Worm (Caenorhabditis elegans) whole organism, L4 larva: ENCODE data around the gene col-175.
"Not testable (repeated sequence)": the region's sequence is repeated elsewhere in the genome, so short reads cannot be mapped to it uniquely, and the experiment has no call there.

Experiments used
- F49E8.2 ChIP-seq: sonication (generic microtip); optimal IDR thresholded peaks from 2 replicates; lab custom pipeline; 2016; ENCODE audit warnings: missing compliant biosample characterization, mild to moderate bottlenecking, missing genetic modification characterization, borderline replicate concordance
- T20F7.1 ChIP-seq: fragments of 200-800 bp; sonication (Bioruptor generic); optimal IDR thresholded peaks from 2 replicates; lab custom pipeline; 2018; ENCODE audit warnings: mild to moderate bottlenecking, missing genetic modification characterization, missing compliant biosample characterization
- Y48G9A.11 ChIP-seq: fragments of 200-800 bp; sonication (Bioruptor generic); IDR thresholded peaks from 2 replicates; pipeline ENCODE4 v1.3.6; 2022; ENCODE audit warnings: missing genetic modification reagents, missing genetic modification characterization, missing compliant biosample characterization
- Y5F2A.4 ChIP-seq: fragments of 200-800 bp; sonication (Bioruptor generic); optimal IDR thresholded peaks from 2 replicates; lab custom pipeline; 2018; ENCODE audit warnings: mild to moderate bottlenecking, missing genetic modification characterization, missing compliant biosample characterization
- aha-1 ChIP-seq: fragments of 150-350 bp; peaks from one replicate; lab custom pipeline; 2014; ENCODE audit warnings: missing biosample characterization, missing genetic modification characterization
- aly-2 ChIP-seq: sonication (generic microtip); optimal IDR thresholded peaks from 2 replicates; lab custom pipeline; 2018; ENCODE audit warnings: missing biosample characterization, missing genetic modification characterization
- ama-1 ChIP-seq: fragments of 150-350 bp; optimal IDR thresholded peaks from 2 replicates; lab custom pipeline; 2014; ENCODE audit warnings: inconsistent platforms, mixed read lengths
- arid-1 ChIP-seq: fragments of 200-800 bp; sonication (Bioruptor generic); conservative IDR thresholded peaks from 2 replicates; pipeline ENCODE4 v1.3.6; 2022; ENCODE audit warnings: missing genetic modification reagents, missing genetic modification characterization, missing compliant biosample characterization
- attf-4 ChIP-seq: sonication (generic microtip); optimal IDR thresholded peaks from 3 replicates; lab custom pipeline; 2017; ENCODE audit warnings: missing biosample characterization, missing genetic modification characterization
- ceh-28 ChIP-seq: fragments of 150-350 bp; optimal IDR thresholded peaks from 2 replicates; lab custom pipeline; 2014; ENCODE audit warnings: missing biosample characterization, missing genetic modification reagents, missing genetic modification characterization
- ceh-32 ChIP-seq: sonication (generic microtip); optimal IDR thresholded peaks from 2 replicates; lab custom pipeline; 2016; ENCODE audit warnings: mild to moderate bottlenecking, missing genetic modification characterization, missing compliant biosample characterization; ENCODE audit not compliant: poor library complexity
- ceh-44 ChIP-seq: fragments of 200-800 bp; sonication (Bioruptor generic); IDR thresholded peaks from 2 replicates; pipeline ENCODE4 v1.3.6; 2022; ENCODE audit warnings: missing genetic modification reagents, missing genetic modification characterization, missing compliant biosample characterization
- daf-12 ChIP-seq: fragments of 150-350 bp; optimal IDR thresholded peaks from 2 replicates; lab custom pipeline; 2014; ENCODE audit warnings: missing biosample characterization, missing genetic modification reagents, missing genetic modification characterization
- dmd-9 ChIP-seq: fragments of 200-800 bp; sonication (Bioruptor generic); IDR thresholded peaks from 2 replicates; pipeline ENCODE4 v1.3.6; 2022; ENCODE audit warnings: missing genetic modification reagents, missing genetic modification characterization, missing compliant biosample characterization
- duxl-1 ChIP-seq: sonication (generic microtip); optimal IDR thresholded peaks from 2 replicates; lab custom pipeline; 2016; ENCODE audit warnings: mild to moderate bottlenecking, missing genetic modification characterization, moderate library complexity, missing compliant biosample characterization; ENCODE audit not compliant: poor library complexity
- dve-1 ChIP-seq: sonication (generic microtip); optimal IDR thresholded peaks from 2 replicates; lab custom pipeline; 2017; ENCODE audit warnings: antibody characterized with exemption, mild to moderate bottlenecking, missing genetic modification characterization, missing compliant biosample characterization; ENCODE audit not compliant: insufficient read depth
- egl-43 ChIP-seq: fragments of 200-800 bp; sonication (Bioruptor generic); IDR thresholded peaks from 2 replicates; pipeline ENCODE4 v1.3.6; 2022; ENCODE audit warnings: missing genetic modification reagents, missing genetic modification characterization, missing compliant biosample characterization
- gei-8 ChIP-seq: fragments of 200-800 bp; sonication (Bioruptor generic); optimal IDR thresholded peaks from 2 replicates; lab custom pipeline; 2018; ENCODE audit warnings: mild to moderate bottlenecking, missing genetic modification characterization, missing compliant biosample characterization
- hif-1 ChIP-seq, 2 experiments: sonication (generic microtip); optimal IDR thresholded peaks; 2 replicates each; lab custom pipeline; 2016 to 2017; ENCODE audit warnings: missing compliant biosample characterization in 2 of 2, missing genetic modification characterization in 2 of 2, missing genetic modification reagents in 2 of 2, missing genotype in 2 of 2, mild to moderate bottlenecking in 1 of 2
- lim-7 ChIP-seq: fragments of 200-800 bp; sonication (Bioruptor generic); IDR thresholded peaks from 2 replicates; pipeline ENCODE4 v1.3.6; 2022; ENCODE audit warnings: missing genetic modification characterization, missing compliant biosample characterization
- lin-1 ChIP-seq: fragments of 200-800 bp; sonication (Bioruptor generic); IDR thresholded peaks from 2 replicates; pipeline ENCODE4 v1.3.6; 2022; ENCODE audit warnings: missing genetic modification reagents, missing genetic modification characterization, missing compliant biosample characterization
- lin-15B ChIP-seq: fragments of 150-350 bp; sonication (generic microtip); optimal IDR thresholded peaks from 3 replicates; lab custom pipeline; 2014; ENCODE audit warnings: missing biosample characterization, missing genetic modification characterization
- madf-5 ChIP-seq, 2 experiments: fragments of 200-800 bp; sonication (Bioruptor generic); IDR thresholded peaks; 2 replicates each; pipeline ENCODE4 v1.3.6; 2022; ENCODE audit warnings: missing compliant biosample characterization in 2 of 2, missing genetic modification characterization in 2 of 2
- mdl-1 ChIP-seq, 2 experiments: fragments of 150-350 bp in 1 of 2; sonication (generic microtip) in 1 of 2; optimal IDR thresholded peaks; 2 replicates each; lab custom pipeline; 2014 to 2017; ENCODE audit warnings: missing biosample characterization in 2 of 2, missing genetic modification characterization in 2 of 2
- mdt-29 ChIP-seq: fragments of 200-800 bp; sonication (Bioruptor generic); IDR thresholded peaks from 2 replicates; pipeline ENCODE4 v1.3.6; 2022; ENCODE audit warnings: missing genetic modification reagents, missing genetic modification characterization, missing compliant biosample characterization
- mep-1 ChIP-seq: fragments of 150-350 bp; sonication (generic microtip); optimal IDR thresholded peaks from 3 replicates; lab custom pipeline; 2014; ENCODE audit warnings: missing biosample characterization, missing genetic modification characterization
- nhr-111 ChIP-seq: fragments of 200-800 bp; sonication (Bioruptor generic); optimal IDR thresholded peaks from 2 replicates; lab custom pipeline; 2018; ENCODE audit warnings: mild to moderate bottlenecking, missing genetic modification characterization, missing compliant biosample characterization
- nhr-28 ChIP-seq: fragments of 150-350 bp; optimal IDR thresholded peaks from 2 replicates; lab custom pipeline; 2014; ENCODE audit warnings: missing biosample characterization, missing genetic modification characterization
- nhr-42 ChIP-seq: fragments of 200-800 bp; sonication (Bioruptor generic); IDR thresholded peaks from 2 replicates; pipeline ENCODE4 v1.3.6; 2022; ENCODE audit warnings: missing genetic modification characterization, missing compliant biosample characterization
- nhr-76 ChIP-seq: fragments of 150-350 bp; optimal IDR thresholded peaks from 2 replicates; lab custom pipeline; 2014; ENCODE audit warnings: missing biosample characterization, missing genetic modification characterization
- php-3 ChIP-seq: fragments of 200-800 bp; sonication (Bioruptor generic); IDR thresholded peaks from 2 replicates; pipeline ENCODE4 v1.3.6; 2022; ENCODE audit warnings: missing genetic modification reagents, missing genetic modification characterization, missing compliant biosample characterization
- set-16 ChIP-seq: fragments of 200-800 bp; sonication (Bioruptor generic); IDR thresholded peaks from 2 replicates; pipeline ENCODE4 v1.3.6; 2022; ENCODE audit warnings: missing genetic modification reagents, missing genetic modification characterization, missing compliant biosample characterization
- snpc-1.2 ChIP-seq: fragments of 200-800 bp; sonication (Bioruptor generic); IDR thresholded peaks from 2 replicates; pipeline ENCODE4 v1.3.6; 2022; ENCODE audit warnings: missing genetic modification reagents, missing genetic modification characterization, missing compliant biosample characterization
- snpc-4 ChIP-seq: fragments of 150-350 bp; optimal IDR thresholded peaks from 2 replicates; lab custom pipeline; 2014; ENCODE audit warnings: missing biosample characterization, missing genetic modification characterization
- spr-1 ChIP-seq: sonication (generic microtip); optimal IDR thresholded peaks from 2 replicates; lab custom pipeline; 2016; ENCODE audit warnings: mild to moderate bottlenecking, missing genetic modification characterization, missing compliant biosample characterization
- spr-3 ChIP-seq: fragments of 200-800 bp; sonication (Bioruptor generic); optimal IDR thresholded peaks from 2 replicates; lab custom pipeline; 2018; ENCODE audit warnings: mild to moderate bottlenecking, missing genetic modification characterization, missing compliant biosample characterization
- unc-130 ChIP-seq: sonication (generic microtip); optimal IDR thresholded peaks from 2 replicates; lab custom pipeline; 2016; ENCODE audit warnings: missing genetic modification reagents, missing genetic modification characterization, missing compliant biosample characterization
- unc-62 ChIP-seq, 3 experiments: fragments of 150-350 bp in 1 of 3; sonication (generic microtip); optimal IDR thresholded peaks in 2 of 3; peaks in 1 of 3; 1 replicate in 1 of 3; 2 replicates in 2 of 3; lab custom pipeline; 2014 to 2017; ENCODE audit warnings: missing biosample characterization in 3 of 3, missing genetic modification characterization in 3 of 3, missing genetic modification reagents in 3 of 3, missing genotype in 1 of 3
- zfp-3 ChIP-seq: fragments of 200-800 bp; sonication (Bioruptor generic); conservative IDR thresholded peaks from 2 replicates; pipeline ENCODE4 v1.3.6; 2022; ENCODE audit warnings: missing genetic modification reagents, missing genetic modification characterization, missing compliant biosample characterization
- ztf-11 ChIP-seq: fragments of 150-350 bp; optimal IDR thresholded peaks from 2 replicates; lab custom pipeline; 2014; ENCODE audit warnings: missing biosample characterization, missing genetic modification characterization

col-175 gene

ce11 chrX:9204986-9205385 is 29.4 kb downstream of the col-175 start:
- TF ChIP-seq spr-3 (no peak), ceh-44 (GFP tag; lab: Robert Waterston, UW) (no peak), unc-62 (GFP tag; optimal IDR thresholded peaks at IDR 0.05 in 1 of 2; lab: Kevin White, UChicago) (peak in 1 of 2 experiments; percentile 53), unc-62 (tag; optimal IDR thresholded peaks at IDR 0.05; lab: Kevin White, UChicago) (no peak), duxl-1 (no peak), mdl-1 (tag; optimal IDR thresholded peaks at IDR 0.05; lab: Kevin White, UChicago) (no peak), madf-5 (GFP tag; IDR thresholded peaks at IDR 0.05; lab: Robert Waterston, UW) (no peak), nhr-28 (tag; lab: Kevin White, UChicago) (no peak), dve-1 (tag; lab: Kevin White, UChicago) (no peak)

- TF ChIP-seq arid-1 (GFP tag; lab: Robert Waterston, UW); nhr-42 (GFP tag; lab: Robert Waterston, UW); aly-2 (tag; lab: Kevin White, UChicago): not testable (repeated sequence)
Measured at ce11 chrX:9203468-9203867, 30.9 kb downstream of the col-175 start, which contains the start of gene crb-3. Gene crb-3 (plus strand): TSS chrX:9203768.

- TF ChIP-seq ama-1 (no peak), aha-1 (tag; lab: Kevin White, UChicago) (peak; percentile 96), mdt-29 (no peak), mep-1 (no peak), set-16 (GFP tag; lab: Robert Waterston, UW) (no peak), lin-1 (GFP tag; lab: Robert Waterston, UW) (no peak), unc-62 (GFP tag; optimal IDR thresholded peaks at IDR 0.05 in 1 of 2; lab: Kevin White, UChicago) (peak in 1 of 2 experiments; percentile 77), unc-62 (tag; optimal IDR thresholded peaks at IDR 0.05; lab: Kevin White, UChicago) (no peak)
Measured at ce11 chrX:9195375-9196098, 38.9 kb downstream of the col-175 start.

ce11 chrX:9194081-9194480 is 40.3 kb downstream of the col-175 start:
- TF ChIP-seq spr-1 (tag; lab: Kevin White, UChicago), result no peak
- no peak for TF ChIP-seq daf-12 (tag; lab: Kevin White, UChicago)
- no peak for TF ChIP-seq nhr-111 (GFP tag; lab: Kevin White, UChicago)
- TF ChIP-seq gei-8, result no peak
- peak; percentile 93 for TF ChIP-seq aha-1 (tag; lab: Kevin White, UChicago)
- peak in 1 of 2 experiments; percentile 70 for TF ChIP-seq unc-62 (GFP tag; optimal IDR thresholded peaks at IDR 0.05 in 1 of 2; lab: Kevin White, UChicago)
- no peak for TF ChIP-seq unc-62 (tag; optimal IDR thresholded peaks at IDR 0.05; lab: Kevin White, UChicago)
- TF ChIP-seq, all 104 proteins: peak for 2

ce11 chrX:9191795-9192494 is 42.5 kb downstream of the col-175 start, which contains the start of gene Y81B9A.1:
Gene Y81B9A.1 (plus strand): TSS chrX:9192444.
- TF ChIP-seq T20F7.1 (GFP tag; lab: Kevin White, UChicago) (no peak), snpc-4 (no peak), zfp-3 (no peak), lin-15B (no peak), lim-7 (GFP tag; lab: Robert Waterston, UW) (0 out of 2 replicates have a peak, but pooled peaks have one; percentile 15), ama-1 (no peak), dmd-9 (GFP tag; lab: Robert Waterston, UW) (no peak), set-16 (GFP tag; lab: Robert Waterston, UW) (peak; percentile 84), F49E8.2 (tag; lab: Kevin White, UChicago) (no peak), ztf-11 (tag; lab: Kevin White, UChicago) (no peak), snpc-1.2 (peak; percentile 43; the same call in 1 of the 2 replicates), unc-130 (no peak), hif-1 (tag; optimal IDR thresholded peaks at IDR 0.05; lab: Kevin White, UChicago) (no peak), php-3 (GFP tag; lab: Robert Waterston, UW) (no peak), nhr-76 (tag; lab: Kevin White, UChicago) (no peak), Y5F2A.4 (GFP tag; lab: Kevin White, UChicago) (no peak), egl-43 (no peak), ceh-44 (GFP tag; lab: Robert Waterston, UW) (peak; percentile 76), ceh-28 (tag; lab: Kevin White, UChicago) (no peak), attf-4 (no peak), Y48G9A.11 (GFP tag; lab: Robert Waterston, UW) (0 out of 2 replicates have a peak, but pooled peaks have one; percentile 12), ceh-32 (tag; lab: Kevin White, UChicago) (no peak)
